Fruit fly (Drosophila melanogaster) whole organism, embryonic: ENCODE results near the gene eIF2Balpha.

Experiments
- Blimp-1 ChIP-seq: fragments of 200-800 bp; sonication (Bioruptor generic); optimal IDR thresholded peaks from 3 replicates; lab custom pipeline; 2018; ENCODE audit warnings: missing biosample characterization, missing genetic modification characterization, mild to moderate bottlenecking, moderate library complexity, missing genetic modification reagents
- CG11093 ChIP-seq: fragments of 200-800 bp; sonication (Bioruptor generic); IDR thresholded peaks from 3 replicates; pipeline ENCODE4 v1.3.6; 2022; ENCODE audit warnings: missing biosample characterization, missing genetic modification characterization
- CG11696 ChIP-seq: fragments of 200-800 bp; sonication (Bioruptor generic); IDR thresholded peaks from 2 replicates; pipeline ENCODE4 v1.3.6; 2022; ENCODE audit warnings: missing biosample characterization, missing genetic modification characterization
- CG1233 ChIP-seq: fragments of 200-800 bp; sonication (Bioruptor generic); optimal IDR thresholded peaks from 4 replicates; lab custom pipeline; 2018; ENCODE audit warnings: missing biosample characterization, mild to moderate bottlenecking, missing genetic modification characterization
- CG13123 ChIP-seq: fragments of 200-800 bp; sonication (Bioruptor generic); optimal IDR thresholded peaks from 2 replicates; lab custom pipeline; 2016; ENCODE audit warnings: missing biosample characterization, missing genetic modification characterization
- CG15073 ChIP-seq: fragments of 200-800 bp; sonication (Bioruptor generic); optimal IDR thresholded peaks from 2 replicates; lab custom pipeline; 2016; ENCODE audit warnings: missing biosample characterization, missing genetic modification characterization
- CG17361 ChIP-seq: fragments of 200-800 bp; sonication (Bioruptor generic); IDR thresholded peaks from 3 replicates; pipeline ENCODE4 v1.3.6; 2022; ENCODE audit warnings: missing biosample characterization, missing genetic modification characterization
- CG17802 ChIP-seq: fragments of 200-800 bp; sonication (Bioruptor generic); optimal IDR thresholded peaks from 2 replicates; lab custom pipeline; 2018; ENCODE audit warnings: missing biosample characterization, mild to moderate bottlenecking, missing genetic modification characterization, moderate library complexity
- CG17912 ChIP-seq: fragments of 200-800 bp; sonication (Bioruptor generic); optimal IDR thresholded peaks from 2 replicates; lab custom pipeline; 2018; ENCODE audit warnings: missing biosample characterization, mild to moderate bottlenecking, missing genetic modification characterization
- CG18764 ChIP-seq: fragments of 200-800 bp; sonication (Bioruptor generic); optimal IDR thresholded peaks from 3 replicates; lab custom pipeline; 2016; ENCODE audit warnings: missing biosample characterization, missing genetic modification characterization
- CG31224 ChIP-seq: fragments of 200-800 bp; sonication (Bioruptor generic); IDR thresholded peaks from 2 replicates; pipeline ENCODE4 v1.3.6; 2022; ENCODE audit warnings: missing biosample characterization, missing genetic modification characterization
- CG3163 ChIP-seq: fragments of 200-800 bp; sonication (Bioruptor generic); optimal IDR thresholded peaks from 3 replicates; lab custom pipeline; 2016; ENCODE audit warnings: missing biosample characterization, missing genetic modification characterization
- CG4854 ChIP-seq: fragments of 200-800 bp; sonication (Bioruptor generic); optimal IDR thresholded peaks from 2 replicates; lab custom pipeline; 2016; ENCODE audit warnings: missing biosample characterization, missing genetic modification characterization, inconsistent platforms
- CG8089 ChIP-seq: fragments of 200-800 bp; sonication (Bioruptor generic); optimal IDR thresholded peaks from 3 replicates; lab custom pipeline; 2016; ENCODE audit warnings: missing biosample characterization, missing genetic modification characterization
- CG8281 ChIP-seq: fragments of 200-800 bp; sonication (Bioruptor generic); optimal IDR thresholded peaks from 2 replicates; lab custom pipeline; 2018; ENCODE audit warnings: missing biosample characterization, mild to moderate bottlenecking, missing genetic modification characterization, moderate library complexity
- Dek ChIP-seq: fragments of 200-800 bp; sonication (Bioruptor generic); optimal IDR thresholded peaks from 3 replicates; lab custom pipeline; 2019; ENCODE audit warnings: missing biosample characterization, mild to moderate bottlenecking, missing genetic modification characterization, moderate library complexity
- Dll ChIP-seq: fragments of 200-800 bp; sonication (Bioruptor generic); IDR thresholded peaks from 4 replicates; pipeline ENCODE4 v1.3.6; 2022; ENCODE audit warnings: missing biosample characterization, missing genetic modification characterization; ENCODE audit not compliant: partially characterized antibody
- Fer2 ChIP-seq: fragments of 200-800 bp; sonication (Bioruptor generic); optimal IDR thresholded peaks from 2 replicates; lab custom pipeline; 2018; ENCODE audit warnings: missing biosample characterization, mild to moderate bottlenecking, missing genetic modification characterization, moderate library complexity
- HLH3B ChIP-seq: fragments of 200-800 bp; sonication (Bioruptor generic); IDR thresholded peaks from 2 replicates; pipeline ENCODE4 v1.3.6; 2022; ENCODE audit warnings: missing biosample characterization, missing genetic modification characterization
- Hr51 ChIP-seq, 2 experiments: fragments of 200-800 bp; sonication (Bioruptor generic); optimal IDR thresholded peaks; 2 replicates in 1 of 2; 3 replicates in 1 of 2; lab custom pipeline; 2016 to 2018; ENCODE audit warnings: missing biosample characterization in 2 of 2, missing genetic modification characterization in 2 of 2, mild to moderate bottlenecking in 1 of 2, moderate library complexity in 1 of 2
- Hsf ChIP-seq: fragments of 200-800 bp; sonication (Bioruptor generic); optimal IDR thresholded peaks from 3 replicates; lab custom pipeline; 2016; ENCODE audit warnings: missing biosample characterization, missing genetic modification characterization
- Jarid2 ChIP-seq: fragments of 200-800 bp; sonication (Bioruptor generic); optimal IDR thresholded peaks from 3 replicates; lab custom pipeline; 2017; ENCODE audit warnings: mild to moderate bottlenecking, missing biosample characterization, missing genetic modification reagents, missing genetic modification characterization
- Mes4 ChIP-seq: fragments of 200-800 bp; sonication (Bioruptor generic); optimal IDR thresholded peaks from 2 replicates; lab custom pipeline; 2016; ENCODE audit warnings: missing biosample characterization, missing genetic modification characterization
- Sin3A ChIP-seq: fragments of >200 bp; optimal IDR thresholded peaks from 2 replicates; lab custom pipeline; 2018
- Sox102F ChIP-seq: fragments of 200-800 bp; sonication (Bioruptor generic); optimal IDR thresholded peaks from 2 replicates; lab custom pipeline; 2018; ENCODE audit warnings: missing biosample characterization, mild to moderate bottlenecking, missing genetic modification characterization, moderate library complexity
- Spps ChIP-seq: fragments of 200-800 bp; sonication (Bioruptor generic); optimal IDR thresholded peaks from 2 replicates; lab custom pipeline; 2018; ENCODE audit warnings: missing biosample characterization, mild to moderate bottlenecking, missing genetic modification characterization
- Sry-δ ChIP-seq: fragments of 200-800 bp; sonication (Bioruptor generic); optimal IDR thresholded peaks from 2 replicates; lab custom pipeline; 2016; ENCODE audit warnings: missing biosample characterization, missing genetic modification characterization
- TFAM ChIP-seq: fragments of 200-800 bp; sonication (Bioruptor generic); optimal IDR thresholded peaks from 2 replicates; lab custom pipeline; 2017; ENCODE audit warnings: missing biosample characterization, missing genetic modification characterization, inconsistent platforms
- abd-A ChIP-seq: fragments of 200-800 bp; sonication (Bioruptor generic); optimal IDR thresholded peaks from 3 replicates; lab custom pipeline; 2019; ENCODE audit warnings: missing biosample characterization, mild to moderate bottlenecking, missing genetic modification characterization, moderate library complexity
- bcd ChIP-seq: fragments of 200-800 bp; sonication (Bioruptor generic); optimal IDR thresholded peaks from 2 replicates; lab custom pipeline; 2017; ENCODE audit warnings: missing biosample characterization, mild to moderate bottlenecking, missing genetic modification characterization
- cato ChIP-seq: fragments of 200-800 bp; sonication (Bioruptor generic); optimal IDR thresholded peaks from 2 replicates; lab custom pipeline; 2016; ENCODE audit warnings: missing biosample characterization, missing genetic modification characterization, borderline replicate concordance
- chif ChIP-seq, 2 experiments: fragments of 200-800 bp; sonication (Bioruptor generic); optimal IDR thresholded peaks; 3 replicates each; lab custom pipeline; 2016; ENCODE audit warnings: missing biosample characterization in 2 of 2, missing genetic modification characterization in 2 of 2
- chm ChIP-seq: fragments of 200-800 bp; sonication (Bioruptor generic); IDR thresholded peaks from 2 replicates; pipeline ENCODE4 v1.3.6; 2022; ENCODE audit warnings: missing biosample characterization, missing genetic modification characterization
- ci ChIP-seq: fragments of 200-800 bp; sonication (Bioruptor generic); IDR thresholded peaks from 3 replicates; pipeline ENCODE4 v1.3.6; 2022; ENCODE audit warnings: missing biosample characterization, missing genetic modification characterization
- corto ChIP-seq: fragments of 200-800 bp; sonication (Bioruptor generic); optimal IDR thresholded peaks from 2 replicates; lab custom pipeline; 2016; ENCODE audit warnings: missing biosample characterization, mild to moderate bottlenecking, missing genetic modification characterization, moderate library complexity
- dimm ChIP-seq: fragments of 200-800 bp; sonication (Bioruptor generic); IDR thresholded peaks from 2 replicates; pipeline ENCODE4 v1.3.6; 2022; ENCODE audit warnings: missing biosample characterization, missing genetic modification characterization
- fd102C ChIP-seq: fragments of 200-800 bp; sonication (Bioruptor generic); optimal IDR thresholded peaks from 2 replicates; lab custom pipeline; 2018; ENCODE audit warnings: missing biosample characterization, mild to moderate bottlenecking, missing genetic modification characterization, moderate library complexity
- fru ChIP-seq: fragments of >200 bp; optimal IDR thresholded peaks from 2 replicates; lab custom pipeline; 2017
- gem ChIP-seq: fragments of 200-800 bp; sonication (Bioruptor generic); optimal IDR thresholded peaks from 2 replicates; lab custom pipeline; 2019; ENCODE audit warnings: missing biosample characterization, mild to moderate bottlenecking, missing genetic modification characterization, moderate library complexity
- hbn ChIP-seq: fragments of 200-800 bp; sonication (Bioruptor generic); IDR thresholded peaks from 2 replicates; pipeline ENCODE4 v1.3.6; 2022; ENCODE audit warnings: missing biosample characterization, missing genetic modification characterization; ENCODE audit not compliant: partially characterized antibody
- hth ChIP-seq: fragments of >200 bp; optimal IDR thresholded peaks from 2 replicates; lab custom pipeline; 2017; ENCODE audit warnings: inconsistent platforms
- kah ChIP-seq: fragments of 200-800 bp; sonication (Bioruptor generic); optimal IDR thresholded peaks from 2 replicates; lab custom pipeline; 2018; ENCODE audit warnings: missing biosample characterization, mild to moderate bottlenecking, missing genetic modification characterization
- kay ChIP-seq: fragments of 200-800 bp; sonication (Bioruptor generic); optimal IDR thresholded peaks from 2 replicates; lab custom pipeline; 2016; ENCODE audit warnings: missing biosample characterization, missing genetic modification characterization
- otp ChIP-seq: fragments of 200-800 bp; sonication (Bioruptor generic); IDR thresholded peaks from 3 replicates; pipeline ENCODE4, ENCODE4 v1.3.6; 2022; ENCODE audit warnings: missing biosample characterization, missing genetic modification characterization
- pb ChIP-seq: fragments of 200-800 bp; sonication (Bioruptor generic); optimal IDR thresholded peaks from 3 replicates; lab custom pipeline; 2016; ENCODE audit warnings: missing biosample characterization, missing genetic modification characterization
- pfk ChIP-seq: fragments of 200-800 bp; sonication (Bioruptor generic); optimal IDR thresholded peaks from 2 replicates; lab custom pipeline; 2018; ENCODE audit warnings: missing biosample characterization, mild to moderate bottlenecking, missing genetic modification characterization, moderate library complexity
- pum ChIP-seq: fragments of 200-800 bp; sonication (Bioruptor generic); optimal IDR thresholded peaks from 2 replicates; lab custom pipeline; 2016; ENCODE audit warnings: missing biosample characterization, missing genetic modification characterization
- sima ChIP-seq: fragments of 200-800 bp; sonication (Bioruptor generic); optimal IDR thresholded peaks from 2 replicates; lab custom pipeline; 2016; ENCODE audit warnings: missing biosample characterization, missing genetic modification characterization
- slbo ChIP-seq: fragments of 200-800 bp; sonication (Bioruptor generic); IDR thresholded peaks from 2 replicates; pipeline ENCODE4 v1.3.6; 2022; ENCODE audit warnings: missing biosample characterization, missing genetic modification characterization
- sqz ChIP-seq: fragments of 200-800 bp; sonication (Bioruptor generic); optimal IDR thresholded peaks from 3 replicates; lab custom pipeline; 2018; ENCODE audit warnings: missing biosample characterization, mild to moderate bottlenecking, missing genetic modification characterization
- trh ChIP-seq: fragments of 200-800 bp; sonication (Bioruptor generic); optimal IDR thresholded peaks from 2 replicates; lab custom pipeline; 2016; ENCODE audit warnings: missing biosample characterization, missing genetic modification characterization
- unpg ChIP-seq: fragments of 200-800 bp; sonication (Bioruptor generic); optimal IDR thresholded peaks from 3 replicates; lab custom pipeline; 2018; ENCODE audit warnings: missing biosample characterization, mild to moderate bottlenecking, missing genetic modification characterization, moderate library complexity

Gene eIF2Balpha

dm6 chr3R:29894393-29894792, 41.3 kb downstream of the eIF2Balpha start (continued):
- TF ChIP-seq gem: peak; percentile 78
- no peak for TF ChIP-seq hbn (GFP tag; lab: Robert Waterston, UW)
- TF ChIP-seq fru: no peak
- TF ChIP-seq CG13123 (GFP tag; lab: Kevin White, UChicago): no peak
- TF ChIP-seq abd-A (tag; lab: Kevin White, UChicago): no peak
- TF ChIP-seq HLH3B (GFP tag; lab: Robert Waterston, UW): peak; percentile 67
- TF ChIP-seq kah (GFP tag; lab: Kevin White, UChicago): peak; percentile 6
- 0 out of 3 replicates have a peak, but pooled peaks have one; percentile 39 for TF ChIP-seq ci
- no peak for TF ChIP-seq CG3163
- TF ChIP-seq CG17912 (GFP tag; lab: Kevin White, UChicago): no peak
- TF ChIP-seq dimm (GFP tag; lab: Robert Waterston, UW): no peak
- TF ChIP-seq chm: no peak
- TF ChIP-seq pb (GFP tag; lab: Kevin White, UChicago): peak; percentile 20
- TF ChIP-seq fd102C: no peak
- TF ChIP-seq sqz: no peak
- peak; percentile 36 for TF ChIP-seq Blimp-1
- no peak for TF ChIP-seq Sin3A (lab: Kevin White, UChicago)
- TF ChIP-seq unpg: peak; percentile 69
- peak; percentile 18 for TF ChIP-seq CG8281 (tag; lab: Kevin White, UChicago)
- TF ChIP-seq Hsf: peak; percentile 40
- TF ChIP-seq pum (GFP tag; lab: Kevin White, UChicago): peak; percentile 34
- peak; percentile 59; the same call in 1 of the 2 replicates for TF ChIP-seq CG31224 (GFP tag; lab: Robert Waterston, UW)
- TF ChIP-seq Fer2: peak; percentile 35
- TF ChIP-seq Spps (tag; lab: Kevin White, UChicago): no peak
- peak; percentile 73 for TF ChIP-seq slbo (GFP tag; lab: Robert Waterston, UW)
- no peak for TF ChIP-seq pfk (GFP tag; lab: Kevin White, UChicago)
- no peak for TF ChIP-seq CG15073
- TF ChIP-seq hth: no peak
- no peak for TF ChIP-seq CG1233 (GFP tag; lab: Kevin White, UChicago)
- peak; percentile 67 for TF ChIP-seq CG17361
- no peak for TF ChIP-seq Mes4
- TF ChIP-seq cato (GFP tag; lab: Kevin White, UChicago): no peak
- TF ChIP-seq CG11696 (GFP tag; lab: Robert Waterston, UW): 0 out of 2 replicates have a peak, but pooled peaks have one; percentile 27
- TF ChIP-seq Dek: peak; percentile 57
- no peak for TF ChIP-seq TFAM (GFP tag; lab: Kevin White, UChicago)
- TF ChIP-seq otp (GFP tag; lab: Robert Waterston, UW): no peak
- TF ChIP-seq kay (GFP tag; lab: Kevin White, UChicago): peak; percentile 10
- TF ChIP-seq sima (GFP tag; lab: Kevin White, UChicago): no peak
- peak; percentile 67 for TF ChIP-seq bcd (GFP tag; lab: Kevin White, UChicago)
- TF ChIP-seq Dll (GFP tag; lab: Robert Waterston, UW): no peak
- TF ChIP-seq Sry-δ: no peak
- peak; percentile 19 for TF ChIP-seq CG4854
- TF ChIP-seq CG8089 (GFP tag; lab: Kevin White, UChicago): no peak
- no peak for TF ChIP-seq CG18764 (GFP tag; lab: Kevin White, UChicago)
- TF ChIP-seq Hr51 (GFP tag; optimal IDR thresholded peaks at IDR 0.05; lab: Kevin White, UChicago): peak in 1 of 2 experiments; percentile 79
- TF ChIP-seq CG11093 (GFP tag; lab: Robert Waterston, UW): peak; percentile 35; the same call in 1 of the 3 replicates
- peak; percentile 72 for TF ChIP-seq Sox102F (GFP tag; lab: Kevin White, UChicago)
- TF ChIP-seq corto (GFP tag; lab: Kevin White, UChicago): no peak
- no peak for TF ChIP-seq trh (GFP tag; lab: Kevin White, UChicago)
- no peak for TF ChIP-seq Jarid2 (GFP tag; lab: Kevin White, UChicago)
- TF ChIP-seq chif (GFP tag; optimal IDR thresholded peaks at IDR 0.05; lab: Kevin White, UChicago): peak in 1 of 2 experiments; percentile 9
- no peak for TF ChIP-seq CG17802
